Fruit fly (Drosophila melanogaster): ENCODE measurements around the gene CG1105.
A peak's percentile ranks its signal among the peaks of the same experiment; 100 is the strongest.

Gene CG1105

DNA sequence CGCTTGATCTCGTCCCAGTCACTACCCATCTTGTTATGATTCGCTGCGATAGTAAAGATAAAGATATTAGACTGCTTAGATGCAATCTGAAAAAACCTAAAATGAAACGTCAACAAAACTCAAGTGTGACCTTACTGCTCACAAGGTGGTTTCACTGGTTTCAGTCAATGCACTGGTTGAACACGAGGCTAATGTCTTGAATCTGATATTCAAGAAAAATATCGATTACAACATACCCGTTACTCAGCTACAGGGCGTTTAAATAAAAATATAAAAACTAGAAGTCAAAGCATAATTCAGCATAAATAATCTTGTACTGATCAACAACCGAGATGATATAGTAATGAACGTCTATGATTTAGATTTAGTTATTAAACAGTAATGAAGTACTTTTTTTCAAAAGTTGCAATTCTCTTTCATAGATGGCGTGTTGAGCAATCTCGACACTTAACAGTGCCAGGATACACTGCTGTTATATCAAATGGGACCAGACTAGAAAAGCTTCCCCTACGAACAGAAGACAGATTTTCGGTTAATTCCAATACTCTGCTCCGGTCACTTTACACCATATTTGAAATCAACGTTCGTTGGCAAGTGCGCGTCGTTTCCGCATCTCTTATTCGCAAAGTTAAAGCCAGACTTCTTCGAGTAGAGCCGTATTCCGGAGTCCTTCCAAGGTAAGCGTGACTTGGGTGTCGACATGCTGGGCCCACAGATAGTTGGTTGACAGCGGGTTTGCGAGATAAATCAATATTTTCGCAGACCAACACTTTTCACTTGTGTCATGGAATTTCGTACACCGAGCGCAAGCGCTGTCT lies 7.6 kb upstream of the CG1105 start, which contains the start of the genes Ufl1 and CG1943 (continued):
- TF ChIP-seq CG5180 (GFP tag; optimal IDR thresholded peaks at IDR 0.05), result no peak
- no peak for TF ChIP-seq Sry-β (GFP tag; optimal IDR thresholded peaks at IDR 0.05)
- TF ChIP-seq CG7745 (tag; optimal IDR thresholded peaks at IDR 0.05), result no peak
- TF ChIP-seq CG17612 (GFP tag; IDR thresholded peaks at IDR 0.05), result no peak
- TF ChIP-seq CG9817 (tag; optimal IDR thresholded peaks at IDR 0.05), result no peak
- no peak for TF ChIP-seq CG8359 (GFP tag; optimal IDR thresholded peaks at IDR 0.05; ENCODE audit: borderline replicate concordance)
- no peak for TF ChIP-seq esg (GFP tag; conservative IDR thresholded peaks at IDR 0.05)
- peak; percentile 21 for TF ChIP-seq phol (tag; optimal IDR thresholded peaks at IDR 0.05)
- TF ChIP-seq Rfx (GFP tag; IDR thresholded peaks at IDR 0.05), result no peak
- TF ChIP-seq Fer3 (tag; optimal IDR thresholded peaks at IDR 0.05), result no peak
- TF ChIP-seq CG10267 (tag; optimal IDR thresholded peaks at IDR 0.05), result peak; percentile 71
- TF ChIP-seq nau (GFP tag; optimal IDR thresholded peaks at IDR 0.05), result peak; percentile 74
- peak; percentile 25 for TF ChIP-seq Max (GFP tag; optimal IDR thresholded peaks at IDR 0.05)
- peak; percentile 35 for TF ChIP-seq CG1603 (tag; optimal IDR thresholded peaks at IDR 0.05)
- TF ChIP-seq C15 (GFP tag; IDR thresholded peaks at IDR 0.05), result no peak
- TF ChIP-seq sens (GFP tag), result peak; percentile 91
- peak; percentile 19 for TF ChIP-seq CG12769 (tag; optimal IDR thresholded peaks at IDR 0.05)
- no peak for TF ChIP-seq CG31224 (GFP tag; IDR thresholded peaks at IDR 0.05)
- peak; percentile 74 for TF ChIP-seq pros (GFP tag; optimal IDR thresholded peaks at IDR 0.05)
- peak; percentile 83 for TF ChIP-seq CG2116 (GFP tag; optimal IDR thresholded peaks at IDR 0.05)
- no peak for TF ChIP-seq CG7928 (GFP tag; optimal IDR thresholded peaks at IDR 0.05)
- no peak for TF ChIP-seq CG3838 (GFP tag; optimal IDR thresholded peaks at IDR 0.05)
- peak; percentile 96 for TF ChIP-seq CTCF (GFP tag; optimal IDR thresholded peaks at IDR 0.05)
- TF ChIP-seq Pdp1 (GFP tag; optimal IDR thresholded peaks at IDR 0.05), result peak in 1 of 2 experiments; percentile 55
- no peak for TF ChIP-seq mld (GFP tag; IDR thresholded peaks at IDR 0.05; ENCODE audit: partially characterized antibody)
- TF ChIP-seq Dp (GFP tag; optimal IDR thresholded peaks at IDR 0.05), result peak; percentile 74
- no peak for TF ChIP-seq CG2199 (GFP tag; IDR thresholded peaks at IDR 0.05)
- peak; percentile 94 for TF ChIP-seq CG14710 (tag; optimal IDR thresholded peaks at IDR 0.05)
- TF ChIP-seq CG8290 (GFP tag; optimal IDR thresholded peaks at IDR 0.05), result no peak
- peak in 1 of 2 experiments; percentile 24 for TF ChIP-seq CG8290 (tag; optimal IDR thresholded peaks at IDR 0.05)
- no peak for TF ChIP-seq salm (tag; optimal IDR thresholded peaks at IDR 0.05)
- TF ChIP-seq Hmr (GFP tag; optimal IDR thresholded peaks at IDR 0.05), result peak; percentile 72
- no peak for TF ChIP-seq CG4404 (GFP tag; IDR thresholded peaks at IDR 0.05)
- peak; percentile 18 for TF ChIP-seq Dek (tag; optimal IDR thresholded peaks at IDR 0.05)
- TF ChIP-seq CG2129 (GFP tag; IDR thresholded peaks at IDR 0.05; ENCODE audit: partially characterized antibody), result no peak
- peak; percentile 36 for TF ChIP-seq CG33213 (GFP tag; optimal IDR thresholded peaks at IDR 0.05)
- no peak for TF ChIP-seq mirr (GFP tag; optimal IDR thresholded peaks at IDR 0.05)
- peak; percentile 55 for TF ChIP-seq stwl (tag; optimal IDR thresholded peaks at IDR 0.05)
- TF ChIP-seq hkb (optimal IDR thresholded peaks at IDR 0.05), result peak; percentile 49
- TF ChIP-seq hkb (GFP tag; IDR thresholded peaks at IDR 0.05), result no peak
- no peak for TF ChIP-seq lilli (GFP tag; optimal IDR thresholded peaks at IDR 0.05)
- peak in 1 of 2 experiments; percentile 62 for TF ChIP-seq Eip74EF (GFP tag; optimal IDR thresholded peaks at IDR 0.05)
- peak; percentile 69 for TF ChIP-seq YL-1 (GFP tag; optimal IDR thresholded peaks at IDR 0.05)
- peak; percentile 5 for TF ChIP-seq wek (GFP tag; optimal IDR thresholded peaks at IDR 0.05)
- TF ChIP-seq ATbp (GFP tag; optimal IDR thresholded peaks at IDR 0.05), result peak; percentile 2
- TF ChIP-seq bsh (GFP tag; optimal IDR thresholded peaks at IDR 0.05), result peak in 1 of 2 experiments; percentile 35
- TF ChIP-seq MESR4 (GFP tag; optimal IDR thresholded peaks at IDR 0.05), result peak; percentile 75
- TF ChIP-seq fd96Cb (tag; optimal IDR thresholded peaks at IDR 0.05), result no peak
- no peak for TF ChIP-seq Atf3 (GFP tag; optimal IDR thresholded peaks at IDR 0.05)
